Worm (Caenorhabditis elegans) whole organism, midembryonic: ENCODE measurements around the gene Y51H7BR.8.

Experiments
- klf-2 ChIP-seq: fragments of 200-800 bp; sonication (Bioruptor generic); conservative IDR thresholded peaks from 2 replicates; pipeline ENCODE4 v1.3.6; 2022; ENCODE audit warnings: missing genetic modification reagents, missing genetic modification characterization, missing compliant biosample characterization
- ref-1 ChIP-seq: fragments of 200-800 bp; sonication (Bioruptor generic); conservative IDR thresholded peaks from 2 replicates; pipeline ENCODE4 v1.3.6; 2022; ENCODE audit warnings: missing genetic modification reagents, missing genetic modification characterization, missing compliant biosample characterization
- ztf-29 ChIP-seq: fragments of 200-800 bp; sonication (Bioruptor generic); IDR thresholded peaks from 2 replicates; pipeline ENCODE4 v1.3.6; 2022; ENCODE audit warnings: missing genetic modification reagents, missing genetic modification characterization, missing compliant biosample characterization

ce11 chrII:1525498-1525897 lies 6.5 kb downstream of the Y51H7BR.8 start, which contains the start of gene Y51H7BR.7:
- TF ChIP-seq ztf-29 (no peak), klf-2 (GFP tag; lab: Robert Waterston, UW) (no peak), ref-1 (GFP tag; lab: Robert Waterston, UW) (no peak)
